Worm (Caenorhabditis elegans): ENCODE measurements around the gene ZC404.16.

Gene ZC404.16

DNA sequence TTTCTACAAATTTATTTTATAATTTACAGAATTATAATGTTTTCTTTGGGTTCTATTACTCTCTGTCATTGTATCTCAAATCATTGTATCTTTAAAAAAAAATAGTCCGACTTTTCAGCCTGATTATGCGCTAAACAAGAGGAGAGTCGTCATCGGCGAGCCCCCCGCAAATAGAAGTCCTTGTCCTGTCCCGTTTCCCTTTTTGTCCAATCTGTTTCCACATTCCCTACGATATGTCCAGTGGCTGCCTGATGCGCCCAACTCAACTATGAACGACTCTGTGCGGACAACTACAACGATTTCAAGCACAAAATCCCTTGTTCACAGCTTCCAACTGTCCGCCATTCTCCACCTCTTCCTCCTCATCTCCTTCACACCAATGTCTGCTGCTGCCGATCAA is 15.6 kb downstream of the ZC404.16 start, which contains the start of gene dbl-1:
dbl-1 (plus strand) TSS at position 119 of the 400 bp plus-strand sequence.
- TF ChIP-seq hlh-30 (tag; optimal IDR thresholded peaks at IDR 0.05; ENCODE audit: insufficient read depth) (no peak), aha-1 (tag) (peak; percentile 91)

DNA sequence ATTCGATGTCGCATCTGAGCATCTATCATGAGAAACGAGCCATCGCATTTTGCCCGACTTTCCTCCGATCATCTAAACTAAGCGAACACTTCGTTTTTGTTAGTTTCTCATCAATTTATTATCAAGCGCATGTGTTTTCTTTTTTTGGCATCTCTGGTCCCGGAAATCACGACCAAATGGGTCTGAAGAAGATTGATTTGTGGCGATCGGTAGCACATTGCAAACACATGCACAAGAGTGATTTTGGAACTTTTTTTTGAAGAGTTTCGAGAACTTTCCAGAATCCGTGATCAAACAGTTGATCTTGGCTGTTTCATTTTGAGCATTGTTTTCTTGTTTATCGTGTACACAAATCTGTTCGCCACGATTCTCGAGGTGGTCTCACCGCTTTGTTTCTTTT is 20.4 kb downstream of the ZC404.16 start:
- no peak for TF ChIP-seq egl-43 (GFP tag; IDR thresholded peaks at IDR 0.05)
- no peak for TF ChIP-seq ZK546.5 (tag; optimal IDR thresholded peaks at IDR 0.05)
- TF ChIP-seq unc-62 (GFP tag; optimal IDR thresholded peaks at IDR 0.05 in 1 of 2): peak in 1 of 2 experiments; percentile 81
- TF ChIP-seq unc-62 (tag; optimal IDR thresholded peaks at IDR 0.05): no peak
- TF ChIP-seq fos-1 (tag; optimal IDR thresholded peaks at IDR 0.05): no peak
- no peak for TF ChIP-seq Y48G9A.11 (GFP tag; IDR thresholded peaks at IDR 0.05)
- TF ChIP-seq ceh-20 (GFP tag; IDR thresholded peaks at IDR 0.05): 0 out of 2 replicates have a peak, but pooled peaks have one; percentile 27
- TF ChIP-seq dmd-9 (GFP tag; IDR thresholded peaks at IDR 0.05): no peak
- TF ChIP-seq hlh-11 (tag; optimal IDR thresholded peaks at IDR 0.05): no peak

- no peak for TF ChIP-seq unc-39 (tag; optimal IDR thresholded peaks at IDR 0.05)
- no peak for TF ChIP-seq ceh-28 (tag; optimal IDR thresholded peaks at IDR 0.05)
- TF ChIP-seq spr-3 (GFP tag; optimal IDR thresholded peaks at IDR 0.05): no peak
- TF ChIP-seq nhr-10 (tag; optimal IDR thresholded peaks at IDR 0.05): no peak
- no peak for TF ChIP-seq hlh-30 (tag; optimal IDR thresholded peaks at IDR 0.05; ENCODE audit: insufficient read depth)
- no peak for TF ChIP-seq cey-2 (tag; optimal IDR thresholded peaks at IDR 0.05; ENCODE audit: borderline replicate concordance, insufficient read depth)
- TF ChIP-seq dpl-1 (GFP tag; optimal IDR thresholded peaks at IDR 0.05): no peak
- TF ChIP-seq pha-4 (GFP tag; IDR thresholded peaks at IDR 0.05): no peak
- no peak for TF ChIP-seq pha-4 (tag; optimal IDR thresholded peaks at IDR 0.05)
- TF ChIP-seq nhr-48 (tag; optimal IDR thresholded peaks at IDR 0.05): no peak
- no peak for TF ChIP-seq ZK337.2 (GFP tag; IDR thresholded peaks at IDR 0.05)
- TF ChIP-seq unc-62 (GFP tag; optimal IDR thresholded peaks at IDR 0.05 in 1 of 2): no peak
- no peak for TF ChIP-seq unc-62 (tag; optimal IDR thresholded peaks at IDR 0.05)
- no peak for TF ChIP-seq nhr-76 (tag; optimal IDR thresholded peaks at IDR 0.05)
- no peak for TF ChIP-seq lin-15B (tag; optimal IDR thresholded peaks at IDR 0.05)
- TF ChIP-seq arid-1 (GFP tag; conservative IDR thresholded peaks at IDR 0.05): no peak
- peak; percentile 44 for TF ChIP-seq hlh-11 (tag; optimal IDR thresholded peaks at IDR 0.05)
- no peak for TF ChIP-seq dve-1 (tag; optimal IDR thresholded peaks at IDR 0.05; ENCODE audit: insufficient read depth)
- TF ChIP-seq dmd-8 (GFP tag; IDR thresholded peaks at IDR 0.05): no peak
- TF ChIP-seq mxl-2 (GFP tag; conservative IDR thresholded peaks at IDR 0.05): no peak
- no peak for TF ChIP-seq rbr-2 (tag; optimal IDR thresholded peaks at IDR 0.05)
- TF ChIP-seq duxl-1 (tag; optimal IDR thresholded peaks at IDR 0.05; ENCODE audit: poor library complexity): no peak
- TF ChIP-seq zfp-2 (tag; optimal IDR thresholded peaks at IDR 0.05): no peak
- TF ChIP-seq F26F4.8 (GFP tag; conservative IDR thresholded peaks at IDR 0.05): no peak
- TF ChIP-seq nhr-11 (tag; optimal IDR thresholded peaks at IDR 0.05): peak; percentile 25
- TF ChIP-seq ceh-44 (GFP tag; IDR thresholded peaks at IDR 0.05): no peak
- TF ChIP-seq ztf-11 (tag; optimal IDR thresholded peaks at IDR 0.05): no peak
- TF ChIP-seq nhr-28 (tag; optimal IDR thresholded peaks at IDR 0.05): no peak
- TF ChIP-seq vab-7 (GFP tag; IDR thresholded peaks at IDR 0.05): no peak
- TF ChIP-seq daf-16 (GFP tag; optimal IDR thresholded peaks at IDR 0.05): peak in 1 of 2 experiments; percentile 69
- TF ChIP-seq daf-16 (tag; optimal IDR thresholded peaks at IDR 0.05): no peak
- TF ChIP-seq F37D6.2 (tag; optimal IDR thresholded peaks at IDR 0.05): no peak
- TF ChIP-seq F44E2.7 (GFP tag; IDR thresholded peaks at IDR 0.05): no peak
- no peak for TF ChIP-seq tra-1 (GFP tag; IDR thresholded peaks at IDR 0.05)
- TF ChIP-seq spr-1 (tag; optimal IDR thresholded peaks at IDR 0.05): no peak
- peak; percentile 65 for TF ChIP-seq aha-1 (tag)
- peak; percentile 13 for TF ChIP-seq mxl-3 (GFP tag; optimal IDR thresholded peaks at IDR 0.05)
- no peak for TF ChIP-seq lin-39 (tag; optimal IDR thresholded peaks at IDR 0.05)
- no peak for TF ChIP-seq hif-1 (tag; optimal IDR thresholded peaks at IDR 0.05)
- TF ChIP-seq snpc-4 (tag; optimal IDR thresholded peaks at IDR 0.05): no peak
- no peak for TF ChIP-seq D1046.2 (GFP tag; IDR thresholded peaks at IDR 0.05)
Measured at ce11 chrV:6751493-6752100, 22.0 kb downstream of the ZC404.16 start.

Measured in whole organism, L4 larva.